In genomic region chr3L:18106021-18106944, dm6 we compare ENCODE assay signal across 1 fruit fly cellular context.
TF ChIP-seq lines count a peak whose summit lies in the region.

Gene CG13698 (minus strand): TSS chr3L:18106149.
Gene mRpS26 (plus strand): TSS chr3L:18106579.

TF ChIP-seq in whole organism, embryonic, 481 proteins besides CTCF, POLR2A, EP300 and RAD21 (continued from another document and continues in another):
- TF ChIP-seq org-1 (GFP tag; optimal IDR thresholded peaks at IDR 0.05; lab: Kevin White, UChicago): peak; percentile 34
- TF ChIP-seq Xrp1 (GFP tag; IDR thresholded peaks at IDR 0.05; lab: Robert Waterston, UW): peak; percentile 60
- peak; percentile 54 for TF ChIP-seq HLH4C (GFP tag; IDR thresholded peaks at IDR 0.05; lab: Robert Waterston, UW; ENCODE audit: partially characterized antibody)
- TF ChIP-seq tio (GFP tag; optimal IDR thresholded peaks at IDR 0.05; lab: Kevin White, UChicago): peak; percentile 59
- no peak for TF ChIP-seq dimm (GFP tag; IDR thresholded peaks at IDR 0.05; lab: Robert Waterston, UW)
- TF ChIP-seq Ada2b (GFP tag; IDR thresholded peaks at IDR 0.05; lab: Robert Waterston, UW): no peak
- TF ChIP-seq CG10274 (GFP tag; optimal IDR thresholded peaks at IDR 0.05; lab: Kevin White, UChicago): no peak
- peak; percentile 70 for TF ChIP-seq tin (GFP tag; optimal IDR thresholded peaks at IDR 0.05; lab: Kevin White, UChicago)
- TF ChIP-seq ATbp (GFP tag; optimal IDR thresholded peaks at IDR 0.05; lab: Kevin White, UChicago): peak; percentile 41
- TF ChIP-seq maf-S (GFP tag; optimal IDR thresholded peaks at IDR 0.05; lab: Kevin White, UChicago): peak; percentile 27
- no peak for TF ChIP-seq toy (GFP tag; IDR thresholded peaks at IDR 0.05; lab: Robert Waterston, UW)
- no peak for TF ChIP-seq fru (optimal IDR thresholded peaks at IDR 0.05; lab: Kevin White, UChicago)
- TF ChIP-seq ci (GFP tag; IDR thresholded peaks at IDR 0.05; lab: Robert Waterston, UW): peak; percentile 19; the same call in 1 of the 3 replicates
- TF ChIP-seq ken (GFP tag; IDR thresholded peaks at IDR 0.05; lab: Robert Waterston, UW): no peak
- peak; percentile 68 for TF ChIP-seq CG9727 (GFP tag; optimal IDR thresholded peaks at IDR 0.05; lab: Kevin White, UChicago)
- TF ChIP-seq jing (GFP tag; optimal IDR thresholded peaks at IDR 0.05; lab: Kevin White, UChicago): peak; percentile 21
- TF ChIP-seq slp2 (GFP tag; optimal IDR thresholded peaks at IDR 0.05; lab: Kevin White, UChicago): no peak
- no peak for TF ChIP-seq Hr39 (optimal IDR thresholded peaks at IDR 0.05; lab: Kevin White, UChicago)
- TF ChIP-seq CG18764 (GFP tag; optimal IDR thresholded peaks at IDR 0.05; lab: Kevin White, UChicago): peak; percentile 51
- TF ChIP-seq lab (GFP tag; optimal IDR thresholded peaks at IDR 0.05; lab: Kevin White, UChicago): peak; percentile 76
- peak in 1 of 3 experiments; percentile 75 for TF ChIP-seq lola (GFP tag; optimal IDR thresholded peaks at IDR 0.05; lab: Kevin White, UChicago)
- TF ChIP-seq HLHmδ (GFP tag; optimal IDR thresholded peaks at IDR 0.05; lab: Kevin White, UChicago): no peak
- TF ChIP-seq CG30403 (GFP tag; optimal IDR thresholded peaks at IDR 0.05; lab: Kevin White, UChicago): peak; percentile 89
- no peak for TF ChIP-seq pnt (GFP tag; optimal IDR thresholded peaks at IDR 0.05; lab: Kevin White, UChicago)
- peak; percentile 7 for TF ChIP-seq Dp (GFP tag; optimal IDR thresholded peaks at IDR 0.05; lab: Kevin White, UChicago)
- TF ChIP-seq danr (GFP tag; IDR thresholded peaks at IDR 0.05; lab: Robert Waterston, UW): no peak
- no peak for TF ChIP-seq CG6854 (GFP tag; optimal IDR thresholded peaks at IDR 0.05; lab: Kevin White, UChicago)
- TF ChIP-seq Deaf1 (tag; optimal IDR thresholded peaks at IDR 0.05; lab: Kevin White, UChicago): peak; percentile 60
- TF ChIP-seq Meics (GFP tag; optimal IDR thresholded peaks at IDR 0.05; lab: Kevin White, UChicago): peak; percentile 73
- no peak for TF ChIP-seq CG2889 (GFP tag; IDR thresholded peaks at IDR 0.05; lab: Robert Waterston, UW)
- peak; percentile 60 for TF ChIP-seq CG3281 (GFP tag; optimal IDR thresholded peaks at IDR 0.05; lab: Kevin White, UChicago)
- no peak for TF ChIP-seq Elba2 (GFP tag; optimal IDR thresholded peaks at IDR 0.05; lab: Kevin White, UChicago)
- TF ChIP-seq grn (GFP tag; optimal IDR thresholded peaks at IDR 0.05; lab: Kevin White, UChicago): no peak
- no peak for TF ChIP-seq unc-4 (GFP tag; IDR thresholded peaks at IDR 0.05; lab: Robert Waterston, UW; ENCODE audit: partially characterized antibody)
- 0 out of 2 replicates have a peak, but pooled peaks have one; percentile 12 for TF ChIP-seq ap (GFP tag; IDR thresholded peaks at IDR 0.05; lab: Robert Waterston, UW)
- no peak for TF ChIP-seq pb (GFP tag; optimal IDR thresholded peaks at IDR 0.05; lab: Kevin White, UChicago)
- TF ChIP-seq Nf-YB (GFP tag; optimal IDR thresholded peaks at IDR 0.05; lab: Kevin White, UChicago): peak; percentile 49
- no peak for TF ChIP-seq mld (GFP tag; IDR thresholded peaks at IDR 0.05; lab: Robert Waterston, UW; ENCODE audit: partially characterized antibody)
- peak; percentile 18 for TF ChIP-seq sd (tag; optimal IDR thresholded peaks at IDR 0.05; lab: Kevin White, UChicago)
- TF ChIP-seq Sin3A (optimal IDR thresholded peaks at IDR 0.05; lab: Kevin White, UChicago): peak; percentile 54
- 0 out of 2 replicates have a peak, but pooled peaks have one; percentile 36 for TF ChIP-seq Awh (GFP tag; IDR thresholded peaks at IDR 0.05; lab: Robert Waterston, UW)
- no peak for TF ChIP-seq Doc2 (GFP tag; IDR thresholded peaks at IDR 0.05; lab: Robert Waterston, UW)
- TF ChIP-seq CG11085 (GFP tag; IDR thresholded peaks at IDR 0.05; lab: Robert Waterston, UW): peak; percentile 51; the same call in 1 of the 2 replicates
- TF ChIP-seq Ets97D (GFP tag; optimal IDR thresholded peaks at IDR 0.05; lab: Kevin White, UChicago): peak; percentile 24
- no peak for TF ChIP-seq sens-2 (GFP tag; IDR thresholded peaks at IDR 0.05; lab: Robert Waterston, UW)
- TF ChIP-seq Atf6 (GFP tag; IDR thresholded peaks at IDR 0.05; lab: Robert Waterston, UW): peak; percentile 66
- peak; percentile 78 for TF ChIP-seq gfzf (GFP tag; optimal IDR thresholded peaks at IDR 0.05; lab: Kevin White, UChicago)
- peak; percentile 55 for TF ChIP-seq CG10654 (GFP tag; optimal IDR thresholded peaks at IDR 0.05; lab: Kevin White, UChicago)
- TF ChIP-seq bowl (GFP tag; IDR thresholded peaks at IDR 0.05; lab: Robert Waterston, UW): 0 out of 2 replicates have a peak, but pooled peaks have one; percentile 24
- no peak for TF ChIP-seq Oaz (GFP tag; IDR thresholded peaks at IDR 0.05; lab: Robert Waterston, UW)
- TF ChIP-seq CG12769 (tag; optimal IDR thresholded peaks at IDR 0.05; lab: Kevin White, UChicago): peak; percentile 68
- peak; percentile 24 for TF ChIP-seq CG7928 (GFP tag; optimal IDR thresholded peaks at IDR 0.05; lab: Kevin White, UChicago)
- TF ChIP-seq CG10565 (GFP tag; optimal IDR thresholded peaks at IDR 0.05; lab: Kevin White, UChicago): no peak
- peak; percentile 15 for TF ChIP-seq pho (GFP tag; optimal IDR thresholded peaks at IDR 0.05; lab: Kevin White, UChicago)
- TF ChIP-seq Scr (GFP tag; IDR thresholded peaks at IDR 0.05; lab: Robert Waterston, UW; ENCODE audit: partially characterized antibody): no peak
- peak; percentile 75 for TF ChIP-seq Fer3 (tag; optimal IDR thresholded peaks at IDR 0.05; lab: Kevin White, UChicago)
- no peak for TF ChIP-seq so (GFP tag; IDR thresholded peaks at IDR 0.05; lab: Robert Waterston, UW)
- peak; percentile 61 for TF ChIP-seq CG12155 (GFP tag; optimal IDR thresholded peaks at IDR 0.05; lab: Kevin White, UChicago)
- TF ChIP-seq corto (GFP tag; optimal IDR thresholded peaks at IDR 0.05; lab: Kevin White, UChicago): no peak
- no peak; the same call in 2 of the 3 replicates for TF ChIP-seq CG3726 (GFP tag; IDR thresholded peaks at IDR 0.05; lab: Robert Waterston, UW)
- TF ChIP-seq CG2712 (tag; optimal IDR thresholded peaks at IDR 0.05; lab: Kevin White, UChicago): peak; percentile 75
- no peak for TF ChIP-seq CG8089 (GFP tag; optimal IDR thresholded peaks at IDR 0.05; lab: Kevin White, UChicago)
- no peak for TF ChIP-seq fd102C (GFP tag; optimal IDR thresholded peaks at IDR 0.05; lab: Kevin White, UChicago)
- TF ChIP-seq Doc3 (GFP tag; IDR thresholded peaks at IDR 0.05; lab: Robert Waterston, UW; ENCODE audit: partially characterized antibody): no peak; the same call in 2 of the 3 replicates
- TF ChIP-seq Chrac-16 (GFP tag; optimal IDR thresholded peaks at IDR 0.05; lab: Kevin White, UChicago): peak; percentile 52
- TF ChIP-seq crc (GFP tag; optimal IDR thresholded peaks at IDR 0.05; lab: Kevin White, UChicago): no peak
- TF ChIP-seq mam (GFP tag; optimal IDR thresholded peaks at IDR 0.05; lab: Kevin White, UChicago): peak; percentile 62
- no peak for TF ChIP-seq ash1 (GFP tag; optimal IDR thresholded peaks at IDR 0.05; lab: Kevin White, UChicago)
- no peak for TF ChIP-seq CG16813 (GFP tag; IDR thresholded peaks at IDR 0.05; lab: Robert Waterston, UW; ENCODE audit: partially characterized antibody)
- TF ChIP-seq sens (GFP tag; lab: Kevin White, UChicago): peak; percentile 91
- no peak for TF ChIP-seq gcm2 (GFP tag; optimal IDR thresholded peaks at IDR 0.05; lab: Kevin White, UChicago)
- TF ChIP-seq CG1832 (GFP tag; optimal IDR thresholded peaks at IDR 0.05; lab: Kevin White, UChicago): no peak
- peak; percentile 83 for TF ChIP-seq CG31441 (GFP tag; IDR thresholded peaks at IDR 0.05; lab: Robert Waterston, UW)
- TF ChIP-seq CG3163 (GFP tag; optimal IDR thresholded peaks at IDR 0.05; lab: Kevin White, UChicago): no peak
- peak; percentile 72 for TF ChIP-seq CG14710 (tag; optimal IDR thresholded peaks at IDR 0.05; lab: Kevin White, UChicago)
- TF ChIP-seq Asciz (GFP tag; optimal IDR thresholded peaks at IDR 0.05; lab: Kevin White, UChicago): peak; percentile 41
- no peak for TF ChIP-seq pita (GFP tag; optimal IDR thresholded peaks at IDR 0.05; lab: Kevin White, UChicago)
- TF ChIP-seq ttk (GFP tag; IDR thresholded peaks at IDR 0.05; lab: Robert Waterston, UW): peak; percentile 32; the same call in 1 of the 2 replicates
- no peak for TF ChIP-seq jigr1 (GFP tag; IDR thresholded peaks at IDR 0.05; lab: Robert Waterston, UW)
- TF ChIP-seq nom (GFP tag; optimal IDR thresholded peaks at IDR 0.05; lab: Kevin White, UChicago): no peak
- TF ChIP-seq CG13123 (GFP tag; optimal IDR thresholded peaks at IDR 0.05; lab: Kevin White, UChicago): peak; percentile 55
- TF ChIP-seq Gug (GFP tag; IDR thresholded peaks at IDR 0.05; lab: Robert Waterston, UW): no peak; the same call in 3 of the 4 replicates
- peak; percentile 91 for TF ChIP-seq Ets65A (GFP tag; lab: Kevin White, UChicago)
- TF ChIP-seq CG17802 (tag; optimal IDR thresholded peaks at IDR 0.05; lab: Kevin White, UChicago): peak; percentile 24
- TF ChIP-seq Xbp1 (GFP tag; optimal IDR thresholded peaks at IDR 0.05; lab: Kevin White, UChicago): peak; percentile 80
- peak; percentile 89 for TF ChIP-seq row (GFP tag; IDR thresholded peaks at IDR 0.05; lab: Robert Waterston, UW)
- peak; percentile 83 for TF ChIP-seq sug (tag; optimal IDR thresholded peaks at IDR 0.05; lab: Kevin White, UChicago)
- no peak for TF ChIP-seq lov (optimal IDR thresholded peaks at IDR 0.05; lab: Kevin White, UChicago)
- peak; percentile 49; the same call in 1 of the 3 replicates for TF ChIP-seq lov (GFP tag; IDR thresholded peaks at IDR 0.05; lab: Robert Waterston, UW)
- TF ChIP-seq CG34376 (GFP tag; optimal IDR thresholded peaks at IDR 0.05; lab: Kevin White, UChicago): peak; percentile 67
- TF ChIP-seq Ssrp (tag; optimal IDR thresholded peaks at IDR 0.05; lab: Kevin White, UChicago): peak; percentile 72
- no peak for TF ChIP-seq cad (GFP tag; optimal IDR thresholded peaks at IDR 0.05; lab: Kevin White, UChicago)
- peak; percentile 46 for TF ChIP-seq CG9876 (GFP tag; optimal IDR thresholded peaks at IDR 0.05; lab: Kevin White, UChicago)
- TF ChIP-seq Antp (GFP tag; optimal IDR thresholded peaks at IDR 0.05; lab: Kevin White, UChicago): no peak
- TF ChIP-seq CG7839 (tag; optimal IDR thresholded peaks at IDR 0.05; lab: Kevin White, UChicago): peak; percentile 72
- TF ChIP-seq ERR (GFP tag; optimal IDR thresholded peaks at IDR 0.05; lab: Kevin White, UChicago): no peak
- TF ChIP-seq Drgx (GFP tag; IDR thresholded peaks at IDR 0.05; lab: Robert Waterston, UW): peak; percentile 34; the same call in 1 of the 2 replicates
- TF ChIP-seq CG17359 (tag; optimal IDR thresholded peaks at IDR 0.05; lab: Kevin White, UChicago): peak; percentile 61
- TF ChIP-seq Rx (GFP tag; IDR thresholded peaks at IDR 0.05; lab: Robert Waterston, UW): no peak; the same call in 1 of the 2 replicates
- peak; percentile 55 for TF ChIP-seq D19A (tag; optimal IDR thresholded peaks at IDR 0.05; lab: Kevin White, UChicago)
- peak; percentile 67 for TF ChIP-seq bbx (GFP tag; IDR thresholded peaks at IDR 0.05; lab: Robert Waterston, UW; ENCODE audit: partially characterized antibody)
- no peak for TF ChIP-seq CG3065 (GFP tag; optimal IDR thresholded peaks at IDR 0.05; lab: Kevin White, UChicago)
- TF ChIP-seq CG14667 (GFP tag; IDR thresholded peaks at IDR 0.05; lab: Robert Waterston, UW): no peak
- no peak; the same call in 1 of the 2 replicates for TF ChIP-seq tna (GFP tag; IDR thresholded peaks at IDR 0.05; lab: Robert Waterston, UW; ENCODE audit: partially characterized antibody)
- no peak for TF ChIP-seq tll (GFP tag; optimal IDR thresholded peaks at IDR 0.05; lab: Kevin White, UChicago)
- TF ChIP-seq CG3995 (GFP tag; optimal IDR thresholded peaks at IDR 0.05; lab: Kevin White, UChicago): peak; percentile 60
- peak; percentile 14 for TF ChIP-seq CG7987 (GFP tag; optimal IDR thresholded peaks at IDR 0.05; lab: Kevin White, UChicago)
- TF ChIP-seq CG11696 (GFP tag; IDR thresholded peaks at IDR 0.05; lab: Robert Waterston, UW): no peak
- no peak for TF ChIP-seq CG1647 (GFP tag; optimal IDR thresholded peaks at IDR 0.05; lab: Kevin White, UChicago)
- peak; percentile 74 for TF ChIP-seq Bgb (GFP tag; IDR thresholded peaks at IDR 0.05; lab: Robert Waterston, UW; ENCODE audit: partially characterized antibody)
- TF ChIP-seq CG8944 (GFP tag; optimal IDR thresholded peaks at IDR 0.05; lab: Kevin White, UChicago): no peak
- TF ChIP-seq CG6654 (GFP tag; optimal IDR thresholded peaks at IDR 0.05; lab: Kevin White, UChicago): no peak
- TF ChIP-seq CG12236 (GFP tag; optimal IDR thresholded peaks at IDR 0.05; lab: Kevin White, UChicago): no peak
- peak; percentile 0; the same call in 1 of the 2 replicates for TF ChIP-seq CG13287 (GFP tag; IDR thresholded peaks at IDR 0.05; lab: Robert Waterston, UW; ENCODE audit: partially characterized antibody)
- TF ChIP-seq yki (optimal IDR thresholded peaks at IDR 0.05; lab: Kevin White, UChicago): no peak
- no peak for TF ChIP-seq hth (optimal IDR thresholded peaks at IDR 0.05; lab: Kevin White, UChicago)
- TF ChIP-seq fd3F (GFP tag; optimal IDR thresholded peaks at IDR 0.05; lab: Kevin White, UChicago): peak; percentile 68
- no peak for TF ChIP-seq chif (GFP tag; optimal IDR thresholded peaks at IDR 0.05; lab: Kevin White, UChicago)
- peak; percentile 44; the same call in 1 of the 3 replicates for TF ChIP-seq Mrtf (GFP tag; IDR thresholded peaks at IDR 0.05; lab: Robert Waterston, UW)
- TF ChIP-seq BtbVII (GFP tag; optimal IDR thresholded peaks at IDR 0.05; lab: Kevin White, UChicago): peak; percentile 61
- TF ChIP-seq CG31224 (GFP tag; IDR thresholded peaks at IDR 0.05; lab: Robert Waterston, UW): no peak
- no peak for TF ChIP-seq jumu (GFP tag; optimal IDR thresholded peaks at IDR 0.05; lab: Kevin White, UChicago)
- TF ChIP-seq fd64A (GFP tag; optimal IDR thresholded peaks at IDR 0.05; lab: Kevin White, UChicago): no peak
- TF ChIP-seq Hr51 (GFP tag; optimal IDR thresholded peaks at IDR 0.05; lab: Kevin White, UChicago): peak; percentile 29 to 73
- TF ChIP-seq CG15269 (tag; optimal IDR thresholded peaks at IDR 0.05; lab: Kevin White, UChicago): peak; percentile 72
- peak; percentile 65 for TF ChIP-seq Fer2 (tag; optimal IDR thresholded peaks at IDR 0.05; lab: Kevin White, UChicago)
- no peak for TF ChIP-seq CG4282 (GFP tag; optimal IDR thresholded peaks at IDR 0.05; lab: Kevin White, UChicago)
- peak; percentile 43; the same call in 1 of the 2 replicates for TF ChIP-seq Taf1 (GFP tag; IDR thresholded peaks at IDR 0.05; lab: Robert Waterston, UW)
- peak; percentile 46 for TF ChIP-seq CG33557 (GFP tag; optimal IDR thresholded peaks at IDR 0.05; lab: Kevin White, UChicago)
- TF ChIP-seq CG9215 (GFP tag; IDR thresholded peaks at IDR 0.05; lab: Robert Waterston, UW): peak; percentile 4; the same call in 1 of the 2 replicates
- TF ChIP-seq abd-A (tag; optimal IDR thresholded peaks at IDR 0.05; lab: Kevin White, UChicago): peak; percentile 47
